Worm (Caenorhabditis elegans) whole organism, L4/young adult: ENCODE measurements around the gene snn-1.

Experiments
- W03F9.2 ChIP-seq: fragments of 150-350 bp; optimal IDR thresholded peaks from 2 replicates; lab custom pipeline; 2014; ENCODE audit warnings: missing biosample characterization, missing genetic modification characterization
- dao-5 ChIP-seq: sonication (generic microtip); optimal IDR thresholded peaks from 2 replicates; lab custom pipeline; 2016; ENCODE audit warnings: missing genotype, missing genetic modification characterization, moderate library complexity, missing compliant biosample characterization
- him-1 ChIP-seq: sonication (generic microtip); optimal IDR thresholded peaks from 2 replicates; lab custom pipeline; 2016; ENCODE audit warnings: missing genotype, missing genetic modification reagents, missing genetic modification characterization, missing compliant biosample characterization

ce11 chrIV:1824065-1824531, 9.2 kb upstream of the snn-1 start, which contains the start of gene cmk-1:
- TF ChIP-seq him-1 (tag; lab: Kevin White, UChicago) = peak; percentile 82
- no peak for TF ChIP-seq dao-5 (tag; lab: Kevin White, UChicago)
- TF ChIP-seq W03F9.2 (tag; lab: Kevin White, UChicago) = no peak
